Worm (Caenorhabditis elegans) whole organism, L4 larva: Measurements from ENCODE around the gene F11D11.12.

ENCODE experiments used
- R02D3.7 ChIP-seq: fragments of 150-350 bp; sonication (generic microtip); optimal IDR thresholded peaks from 3 replicates; lab custom pipeline; 2014; ENCODE audit warnings: missing biosample characterization, missing genetic modification characterization
- aly-2 ChIP-seq: sonication (generic microtip); optimal IDR thresholded peaks from 2 replicates; lab custom pipeline; 2018; ENCODE audit warnings: missing biosample characterization, missing genetic modification characterization
- daf-19 ChIP-seq: fragments of 200-800 bp; sonication (Bioruptor generic); conservative IDR thresholded peaks from 2 replicates; pipeline ENCODE4 v1.3.6; 2022; ENCODE audit warnings: missing genetic modification characterization, missing compliant biosample characterization
- dmd-6 ChIP-seq: fragments of 200-800 bp; sonication (Bioruptor generic); IDR thresholded peaks from 2 replicates; pipeline ENCODE4 v1.3.6; 2022; ENCODE audit warnings: missing genetic modification reagents, missing genetic modification characterization, missing compliant biosample characterization
- dpl-1 ChIP-seq: fragments of 150-350 bp; optimal IDR thresholded peaks from 2 replicates; lab custom pipeline; 2014; ENCODE audit warnings: missing biosample characterization, missing genetic modification reagents, missing genetic modification characterization
- lin-13 ChIP-seq: fragments of 150-350 bp; optimal IDR thresholded peaks from 2 replicates; lab custom pipeline; 2014; ENCODE audit warnings: missing biosample characterization, missing genetic modification reagents, missing genetic modification characterization
- mep-1 ChIP-seq: fragments of 150-350 bp; sonication (generic microtip); optimal IDR thresholded peaks from 3 replicates; lab custom pipeline; 2014; ENCODE audit warnings: missing biosample characterization, missing genetic modification characterization
- nhr-102 ChIP-seq: sonication (generic microtip); optimal IDR thresholded peaks from 2 replicates; lab custom pipeline; 2016; ENCODE audit warnings: mild to moderate bottlenecking, missing genetic modification characterization, moderate library complexity, missing compliant biosample characterization
- nhr-237 ChIP-seq: sonication (generic microtip); optimal IDR thresholded peaks from 2 replicates; lab custom pipeline; 2017; ENCODE audit warnings: missing biosample characterization, missing genetic modification characterization
- nhr-28 ChIP-seq: fragments of 150-350 bp; optimal IDR thresholded peaks from 2 replicates; lab custom pipeline; 2014; ENCODE audit warnings: missing biosample characterization, missing genetic modification characterization
- pha-4 ChIP-seq, 2 experiments: fragments of 150-350 bp in 1 of 2; fragments of 200-800 bp in 1 of 2; sonication (Bioruptor generic) in 1 of 2; IDR thresholded peaks in 1 of 2; optimal IDR thresholded peaks in 1 of 2; 2 replicates each; pipeline versions ENCODE4 v1.3.6 to Lab custom; 2014 to 2022; ENCODE audit warnings: missing genetic modification characterization in 2 of 2, missing genetic modification reagents in 2 of 2, missing biosample characterization in 1 of 2, missing compliant biosample characterization in 1 of 2
- saeg-2 ChIP-seq: fragments of 200-800 bp; sonication (Bioruptor generic); IDR thresholded peaks from 2 replicates; pipeline ENCODE4 v1.3.6; 2022; ENCODE audit warnings: missing genetic modification reagents, missing genetic modification characterization, missing compliant biosample characterization
- ztf-11 ChIP-seq: fragments of 150-350 bp; optimal IDR thresholded peaks from 2 replicates; lab custom pipeline; 2014; ENCODE audit warnings: missing biosample characterization, missing genetic modification characterization

ce11 chrV:18748726-18749125, 1.8 kb downstream of the F11D11.12 start, which contains the start of gene clec-252:
- TF ChIP-seq saeg-2 (GFP tag; lab: Robert Waterston, UW) (no peak), dpl-1 (no peak), lin-13 (GFP tag; lab: Kevin White, UChicago) (no peak), nhr-28 (no peak), R02D3.7 (tag; lab: Kevin White, UChicago) (no peak), pha-4 (GFP tag; IDR thresholded peaks at IDR 0.05; lab: Robert Waterston, UW) (no peak), pha-4 (tag; optimal IDR thresholded peaks at IDR 0.05; lab: Kevin White, UChicago) (no peak), dmd-6 (GFP tag; lab: Robert Waterston, UW) (no peak), mep-1 (tag; lab: Kevin White, UChicago) (no peak), daf-19 (no peak), nhr-102 (tag; lab: Kevin White, UChicago) (no peak), ztf-11 (tag; lab: Kevin White, UChicago) (no peak), nhr-237 (tag; lab: Kevin White, UChicago) (no peak), aly-2 (no peak)
